Fruit fly (Drosophila melanogaster) whole organism, prepupa: Measurements from ENCODE around the gene CG33493.

ENCODE experiments used
- Blimp-1 ChIP-seq: fragments of 200-800 bp; sonication (Bioruptor generic); optimal IDR thresholded peaks from 3 replicates; lab custom pipeline; 2017; ENCODE audit warnings: missing biosample characterization, missing genetic modification characterization, mild to moderate bottlenecking, moderate library complexity, missing genetic modification reagents
- CG10631 ChIP-seq: fragments of 200-800 bp; sonication (Bioruptor generic); optimal IDR thresholded peaks from 2 replicates; lab custom pipeline; 2016; ENCODE audit warnings: missing biosample characterization, missing genetic modification characterization
- CG11294 ChIP-seq: fragments of 200-800 bp; sonication (Bioruptor generic); IDR thresholded peaks from 2 replicates; pipeline ENCODE4 v1.3.6; 2022; ENCODE audit warnings: missing biosample characterization, missing genetic modification characterization
- CG11762 ChIP-seq: fragments of 200-800 bp; sonication (Bioruptor generic); optimal IDR thresholded peaks from 3 replicates; lab custom pipeline; 2016; ENCODE audit warnings: missing biosample characterization, missing genetic modification characterization; ENCODE audit not compliant: insufficient read depth
- CG11902 ChIP-seq: fragments of 200-800 bp; sonication (Bioruptor generic); optimal IDR thresholded peaks from 3 replicates; lab custom pipeline; 2016; ENCODE audit warnings: missing biosample characterization, missing genetic modification characterization
- CG15336 ChIP-seq: fragments of 200-800 bp; sonication (Bioruptor generic); IDR thresholded peaks from 2 replicates; pipeline ENCODE4 v1.3.6; 2022; ENCODE audit warnings: missing biosample characterization, missing genetic modification characterization
- CG16779 ChIP-seq: fragments of 200-800 bp; sonication (Bioruptor generic); optimal IDR thresholded peaks from 3 replicates; lab custom pipeline; 2017; ENCODE audit warnings: missing biosample characterization, mild to moderate bottlenecking, missing genetic modification characterization
- CG3032 ChIP-seq: fragments of 200-800 bp; optimal IDR thresholded peaks from 2 replicates; lab custom pipeline; 2019; ENCODE audit warnings: missing biosample characterization, mild to moderate bottlenecking, missing genetic modification characterization, moderate library complexity
- CG31627 ChIP-seq: fragments of 200-800 bp; sonication (Bioruptor generic); optimal IDR thresholded peaks from 3 replicates; lab custom pipeline; 2016; ENCODE audit warnings: missing biosample characterization, missing genetic modification characterization
- CG32006 ChIP-seq: fragments of 200-800 bp; sonication (Bioruptor generic); optimal IDR thresholded peaks from 3 replicates; lab custom pipeline; 2017; ENCODE audit warnings: missing biosample characterization, mild to moderate bottlenecking, missing genetic modification characterization
- CG34406 ChIP-seq: fragments of 200-800 bp; sonication (Bioruptor generic); optimal IDR thresholded peaks from 3 replicates; lab custom pipeline; 2016; ENCODE audit warnings: missing biosample characterization, missing genetic modification characterization
- CG3919 ChIP-seq: fragments of 200-800 bp; sonication (Bioruptor generic); optimal IDR thresholded peaks from 3 replicates; lab custom pipeline; 2016; ENCODE audit warnings: missing biosample characterization, missing genetic modification characterization
- CG4318 ChIP-seq: fragments of 200-800 bp; sonication (Bioruptor generic); optimal IDR thresholded peaks from 3 replicates; lab custom pipeline; 2017; ENCODE audit warnings: missing biosample characterization, mild to moderate bottlenecking, missing genetic modification characterization
- CG6276 ChIP-seq: fragments of 200-800 bp; sonication (Bioruptor generic); optimal IDR thresholded peaks from 2 replicates; lab custom pipeline; 2017; ENCODE audit warnings: missing biosample characterization, mild to moderate bottlenecking, missing genetic modification characterization
- CG6792 ChIP-seq: fragments of 200-800 bp; sonication (Bioruptor generic); optimal IDR thresholded peaks from 3 replicates; lab custom pipeline; 2016; ENCODE audit warnings: missing biosample characterization, missing genetic modification characterization
- CG6854 ChIP-seq: fragments of 200-800 bp; sonication (Bioruptor generic); optimal IDR thresholded peaks from 2 replicates; lab custom pipeline; 2017; ENCODE audit warnings: missing biosample characterization, mild to moderate bottlenecking, missing genetic modification characterization
- CG7368 ChIP-seq: fragments of 200-800 bp; sonication (Bioruptor generic); optimal IDR thresholded peaks from 3 replicates; lab custom pipeline; 2016; ENCODE audit warnings: missing biosample characterization, missing genetic modification characterization
- CG8632 ChIP-seq: fragments of 200-800 bp; sonication (Bioruptor generic); optimal IDR thresholded peaks from 3 replicates; lab custom pipeline; 2016; ENCODE audit warnings: missing biosample characterization, missing genetic modification characterization
- CG9139 ChIP-seq: fragments of 200-800 bp; sonication (Bioruptor generic); optimal IDR thresholded peaks from 3 replicates; lab custom pipeline; 2017; ENCODE audit warnings: missing biosample characterization, mild to moderate bottlenecking, missing genetic modification characterization
- Eip75B ChIP-seq: fragments of 200-800 bp; sonication (Bioruptor generic); optimal IDR thresholded peaks from 3 replicates; lab custom pipeline; 2016; ENCODE audit warnings: missing biosample characterization, missing genetic modification characterization
- Eip93F ChIP-seq: fragments of 200-800 bp; sonication (Bioruptor generic); optimal IDR thresholded peaks from 2 replicates; lab custom pipeline; 2016; ENCODE audit warnings: missing biosample characterization, mild to moderate bottlenecking, missing genetic modification characterization
- Ets21C ChIP-seq: fragments of 200-800 bp; sonication (Bioruptor generic); optimal IDR thresholded peaks from 3 replicates; lab custom pipeline; 2016; ENCODE audit warnings: missing biosample characterization, missing genetic modification characterization
- Ets96B ChIP-seq: fragments of 200-800 bp; optimal IDR thresholded peaks from 2 replicates; lab custom pipeline; 2019; ENCODE audit warnings: missing biosample characterization, mild to moderate bottlenecking, missing genetic modification characterization, moderate library complexity
- Hr38 ChIP-seq: sonication (Bioruptor generic); optimal IDR thresholded peaks from 2 replicates; lab custom pipeline; 2016; ENCODE audit warnings: missing biosample characterization, missing genetic modification characterization
- Hr39 ChIP-seq: fragments of 200-800 bp; sonication (Bioruptor generic); optimal IDR thresholded peaks from 2 replicates; lab custom pipeline; 2016; ENCODE audit warnings: missing biosample characterization, missing genetic modification characterization
- Lpt ChIP-seq: fragments of 200-800 bp; sonication (Bioruptor generic); optimal IDR thresholded peaks from 3 replicates; lab custom pipeline; 2016; ENCODE audit warnings: missing biosample characterization, missing genetic modification characterization
- Met ChIP-seq: fragments of 200-800 bp; sonication (Bioruptor generic); optimal IDR thresholded peaks from 3 replicates; lab custom pipeline; 2016; ENCODE audit warnings: missing biosample characterization, missing genetic modification characterization
- OdsH ChIP-seq: fragments of 200-800 bp; sonication (Bioruptor generic); optimal IDR thresholded peaks from 3 replicates; lab custom pipeline; 2016; ENCODE audit warnings: missing biosample characterization, missing genetic modification characterization
- Smox ChIP-seq: fragments of 200-800 bp; sonication (Bioruptor generic); optimal IDR thresholded peaks from 3 replicates; lab custom pipeline; 2016; ENCODE audit warnings: missing biosample characterization, missing genetic modification characterization
- Sox102F ChIP-seq: fragments of 200-800 bp; sonication (Bioruptor generic); optimal IDR thresholded peaks from 2 replicates; lab custom pipeline; 2016; ENCODE audit warnings: missing biosample characterization, mild to moderate bottlenecking, missing genetic modification characterization
- achi ChIP-seq: fragments of 200-800 bp; sonication (Bioruptor generic); optimal IDR thresholded peaks from 3 replicates; lab custom pipeline; 2016; ENCODE audit warnings: missing biosample characterization, missing genetic modification characterization
- acj6 ChIP-seq: fragments of 200-800 bp; sonication (Bioruptor generic); optimal IDR thresholded peaks from 3 replicates; lab custom pipeline; 2016; ENCODE audit warnings: missing biosample characterization, missing genetic modification characterization
- cyc ChIP-seq: fragments of 200-800 bp; sonication (Bioruptor generic); optimal IDR thresholded peaks from 3 replicates; lab custom pipeline; 2016; ENCODE audit warnings: missing biosample characterization, missing genetic modification characterization
- dsx ChIP-seq: fragments of 200-800 bp; optimal IDR thresholded peaks from 3 replicates; lab custom pipeline; 2019; ENCODE audit warnings: missing biosample characterization, mild to moderate bottlenecking, missing genetic modification characterization, moderate library complexity; ENCODE audit not compliant: poor library complexity, severe bottlenecking
- eg ChIP-seq: fragments of 200-800 bp; sonication (Bioruptor generic); IDR thresholded peaks from 3 replicates; pipeline ENCODE4 v1.3.6; 2022; ENCODE audit warnings: missing biosample characterization, missing genetic modification characterization
- esn ChIP-seq: fragments of 200-800 bp; sonication (Bioruptor generic); optimal IDR thresholded peaks from 2 replicates; lab custom pipeline; 2016; ENCODE audit warnings: missing biosample characterization, mild to moderate bottlenecking, missing genetic modification characterization, moderate library complexity
- fd59A ChIP-seq: fragments of 200-800 bp; sonication (Bioruptor generic); optimal IDR thresholded peaks from 2 replicates; lab custom pipeline; 2017; ENCODE audit warnings: missing biosample characterization, mild to moderate bottlenecking, missing genetic modification characterization, missing genetic modification reagents
- fd85E ChIP-seq: fragments of 200-800 bp; sonication (Bioruptor generic); optimal IDR thresholded peaks from 3 replicates; lab custom pipeline; 2016; ENCODE audit warnings: missing biosample characterization, missing genetic modification characterization
- fkh ChIP-seq: fragments of 200-800 bp; sonication (Bioruptor generic); optimal IDR thresholded peaks from 3 replicates; lab custom pipeline; 2017; ENCODE audit warnings: missing biosample characterization, mild to moderate bottlenecking, missing genetic modification characterization, moderate library complexity
- lz ChIP-seq: fragments of 200-800 bp; sonication (Bioruptor generic); optimal IDR thresholded peaks from 3 replicates; lab custom pipeline; 2016; ENCODE audit warnings: missing biosample characterization, missing genetic modification characterization
- net ChIP-seq: fragments of 200-800 bp; sonication (Bioruptor generic); optimal IDR thresholded peaks from 3 replicates; lab custom pipeline; 2016; ENCODE audit warnings: missing biosample characterization, missing genetic modification characterization
- pdm3 ChIP-seq: fragments of 200-800 bp; sonication (Bioruptor generic); optimal IDR thresholded peaks from 3 replicates; lab custom pipeline; 2016; ENCODE audit warnings: missing biosample characterization, missing genetic modification characterization
- salr ChIP-seq, 2 experiments: fragments of 200-800 bp; sonication (Bioruptor generic); optimal IDR thresholded peaks; 3 replicates each; lab custom pipeline; 2016 to 2018; ENCODE audit warnings: missing biosample characterization in 2 of 2, missing genetic modification characterization in 2 of 2, mild to moderate bottlenecking in 1 of 2
- spab ChIP-seq: fragments of 200-800 bp; sonication (Bioruptor generic); optimal IDR thresholded peaks from 2 replicates; lab custom pipeline; 2017; ENCODE audit warnings: missing biosample characterization, mild to moderate bottlenecking, missing genetic modification characterization, missing genetic modification reagents
- ss ChIP-seq, 2 experiments: fragments of 200-800 bp; sonication (Bioruptor generic); optimal IDR thresholded peaks; 2 replicates in 1 of 2; 3 replicates in 1 of 2; lab custom pipeline; 2017 to 2018; ENCODE audit warnings: mild to moderate bottlenecking in 2 of 2, missing biosample characterization in 2 of 2, missing genetic modification characterization in 2 of 2, moderate library complexity in 1 of 2
- svp ChIP-seq: fragments of 200-800 bp; sonication (Bioruptor generic); peaks from one replicate; lab custom pipeline; 2016; ENCODE audit warnings: missing biosample characterization, missing genetic modification characterization
- topi ChIP-seq: fragments of 200-800 bp; sonication (Bioruptor generic); optimal IDR thresholded peaks from 3 replicates; lab custom pipeline; 2016; ENCODE audit warnings: missing biosample characterization, missing genetic modification characterization
- vri ChIP-seq: fragments of 200-800 bp; sonication (Bioruptor generic); optimal IDR thresholded peaks from 3 replicates; lab custom pipeline; 2016; ENCODE audit warnings: missing biosample characterization, mild to moderate bottlenecking, missing genetic modification characterization

The CG33493 gene

dm6 chr3L:10683899-10684340 is 9.0 kb downstream of the CG33493 start (continued):
- TF ChIP-seq salr (GFP tag; optimal IDR thresholded peaks at IDR 0.05; lab: Kevin White, UChicago) (peak in 1 of 2 experiments; percentile 64), CG34406 (GFP tag; lab: Kevin White, UChicago) (peak; percentile 23), Lpt (GFP tag; lab: Kevin White, UChicago) (peak; percentile 77), eg (GFP tag; lab: Robert Waterston, UW) (peak; percentile 82), CG3032 (tag; lab: Kevin White, UChicago) (peak; percentile 25), CG16779 (tag; lab: Kevin White, UChicago) (peak; percentile 64), CG4318 (no peak), svp (GFP tag; lab: Kevin White, UChicago) (peak; percentile 72), cyc (GFP tag; lab: Kevin White, UChicago) (peak; percentile 76), esn (GFP tag; lab: Kevin White, UChicago) (peak; percentile 66), pdm3 (GFP tag; lab: Kevin White, UChicago) (no peak), CG10631 (no peak), Ets96B (peak; percentile 64), dsx (GFP tag; lab: Kevin White, UChicago) (peak; percentile 69), fkh (GFP tag; lab: Kevin White, UChicago) (no peak), Eip75B (GFP tag; lab: Kevin White, UChicago) (peak; percentile 76), Hr39 (peak; percentile 44), topi (peak; percentile 73)

DNA sequence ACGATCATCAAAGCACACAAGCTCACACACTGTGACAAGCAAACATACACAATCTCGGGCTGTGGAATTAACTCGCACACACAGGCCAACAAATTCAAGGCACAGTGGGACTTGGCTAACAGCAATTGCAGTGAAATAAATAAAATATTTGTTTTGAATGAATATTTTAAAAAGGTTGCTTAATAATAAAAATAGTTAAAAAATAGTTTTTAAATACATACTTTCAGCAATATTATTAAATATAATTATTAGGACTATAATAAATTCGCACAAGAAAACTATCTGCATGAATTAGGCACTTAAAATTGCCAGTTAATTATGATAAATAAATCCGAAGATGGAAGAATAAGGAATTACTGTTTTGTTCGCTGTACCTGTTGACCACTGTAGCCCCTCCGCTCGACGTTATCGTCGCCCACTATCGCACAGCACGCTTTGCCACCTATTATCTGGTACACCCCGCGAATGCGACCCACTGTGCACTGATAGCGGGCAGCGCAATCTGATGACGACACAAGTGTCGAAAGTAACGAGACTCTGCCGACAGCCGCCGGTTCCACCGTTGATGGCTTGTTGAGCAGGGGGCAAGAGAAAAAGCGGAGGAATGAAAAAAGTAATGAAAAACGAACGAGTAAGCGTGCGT is 10.1 kb downstream of the CG33493 start:
- TF ChIP-seq Eip75B (GFP tag; lab: Kevin White, UChicago) (peak; percentile 92), CG11294 (peak; percentile 93), CG6854 (GFP tag; lab: Kevin White, UChicago) (peak; percentile 95), cyc (GFP tag; lab: Kevin White, UChicago) (peak; percentile 93), CG32006 (GFP tag; lab: Kevin White, UChicago) (peak; percentile 100), ss (GFP tag; optimal IDR thresholded peaks at IDR 0.05; lab: Kevin White, UChicago) (peak; percentile 94 to 96), CG7368 (peak; percentile 95), CG9139 (GFP tag; lab: Kevin White, UChicago) (peak; percentile 91), achi (peak; percentile 97), Hr38 (GFP tag; lab: Kevin White, UChicago) (no peak), OdsH (GFP tag; lab: Kevin White, UChicago) (peak; percentile 98), CG4318 (peak; percentile 99), CG11762 (GFP tag; lab: Kevin White, UChicago) (peak; percentile 97), CG6792 (GFP tag; lab: Kevin White, UChicago) (peak; percentile 97), net (peak; percentile 98), Ets21C (GFP tag; lab: Kevin White, UChicago) (peak; percentile 87), Hr39 (peak; percentile 91), CG15336 (peak; percentile 99), acj6 (peak; percentile 97), fd59A (GFP tag; lab: Kevin White, UChicago) (peak; percentile 93), Ets96B (peak; percentile 95), CG11902 (peak; percentile 96), vri (peak; percentile 90), Met (GFP tag; lab: Kevin White, UChicago) (peak; percentile 96), Eip93F (GFP tag; lab: Kevin White, UChicago) (peak; percentile 71), dsx (GFP tag; lab: Kevin White, UChicago) (peak; percentile 89), Lpt (GFP tag; lab: Kevin White, UChicago) (peak; percentile 97), CG31627 (peak; percentile 93), CG8632 (peak; percentile 98), Sox102F (GFP tag; lab: Kevin White, UChicago) (peak; percentile 92), CG3919 (GFP tag; lab: Kevin White, UChicago) (peak; percentile 98), fd85E (GFP tag; lab: Kevin White, UChicago) (peak; percentile 89), lz (peak; percentile 93), CG6276 (peak; percentile 98), topi (peak; percentile 94), spab (GFP tag; lab: Kevin White, UChicago) (peak; percentile 97), Blimp-1 (peak; percentile 92), Smox (peak; percentile 96)
